Worm (Caenorhabditis elegans) whole organism, young adult: ENCODE results near the gene C14F11.4.

ENCODE experiments used
- attf-6 ChIP-seq: fragments of 200-800 bp; sonication (Bioruptor generic); IDR thresholded peaks from 2 replicates; pipeline ENCODE4 v1.3.6; 2022; ENCODE audit warnings: missing genetic modification reagents, missing genetic modification characterization, missing compliant biosample characterization
- lin-26 ChIP-seq: fragments of 200-800 bp; sonication (Bioruptor generic); IDR thresholded peaks from 2 replicates; pipeline ENCODE4 v1.3.6; 2022; ENCODE audit warnings: missing genetic modification reagents, missing genetic modification characterization, missing compliant biosample characterization
- sdz-38 ChIP-seq: sonication (generic microtip); optimal IDR thresholded peaks from 2 replicates; lab custom pipeline; 2016; ENCODE audit warnings: missing genotype, missing genetic modification characterization, missing compliant biosample characterization
- zim-3 ChIP-seq: sonication (generic microtip); optimal IDR thresholded peaks from 2 replicates; lab custom pipeline; 2017; ENCODE audit warnings: mild to moderate bottlenecking, missing genetic modification characterization, moderate library complexity, missing compliant biosample characterization
- ztf-6 ChIP-seq: fragments of 200-800 bp; sonication (Bioruptor generic); IDR thresholded peaks from 2 replicates; pipeline ENCODE4 v1.3.6; 2022; ENCODE audit warnings: missing genetic modification reagents, missing genetic modification characterization, missing compliant biosample characterization

DNA sequence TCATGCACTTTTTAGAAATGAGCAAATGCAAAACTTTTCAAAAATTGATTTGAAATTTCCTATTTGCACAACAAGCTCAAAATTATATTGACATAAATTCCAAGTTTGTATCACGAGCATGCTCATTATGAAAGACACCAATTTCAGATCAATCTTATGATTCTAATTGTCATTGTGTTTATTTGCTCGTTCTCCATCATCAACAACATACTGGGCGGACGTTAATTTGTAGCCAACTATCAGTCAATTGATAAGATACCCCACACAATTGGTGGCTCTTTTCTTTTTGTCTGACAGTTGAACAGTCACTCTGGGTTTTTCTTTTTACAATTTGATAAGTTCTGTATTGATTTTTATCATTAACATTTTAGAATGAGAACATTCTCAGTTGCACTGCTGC is 38.9 kb upstream of the C14F11.4 start, which contains the start of gene lro-1:
- TF ChIP-seq attf-6 = no peak
- no peak for TF ChIP-seq zim-3
- no peak for TF ChIP-seq sdz-38 (tag; lab: Kevin White, UChicago)
- no peak for TF ChIP-seq lin-26 (GFP tag; lab: Robert Waterston, UW)
- TF ChIP-seq ztf-6 (GFP tag; lab: Robert Waterston, UW) = no peak
